Worm (Caenorhabditis elegans) whole organism, L1 larva: Measurements from ENCODE around the gene str-139.

ENCODE experiments used
- C16A3.4 ChIP-seq: fragments of 150-350 bp; optimal IDR thresholded peaks from 2 replicates; lab custom pipeline; 2014; ENCODE audit warnings: missing biosample characterization, missing genetic modification characterization
- aha-1 ChIP-seq: fragments of 150-350 bp; optimal IDR thresholded peaks from 2 replicates; lab custom pipeline; 2014; ENCODE audit warnings: missing biosample characterization, missing genetic modification characterization
- aly-2 ChIP-seq: fragments of 150-350 bp; optimal IDR thresholded peaks from 2 replicates; lab custom pipeline; 2014; ENCODE audit warnings: missing biosample characterization, missing genetic modification characterization
- ama-1 ChIP-seq: fragments of 150-350 bp; optimal IDR thresholded peaks from 2 replicates; lab custom pipeline; 2014
- ceh-63 ChIP-seq: fragments of 200-800 bp; sonication (Bioruptor generic); optimal IDR thresholded peaks from 2 replicates; lab custom pipeline; 2018; ENCODE audit warnings: mild to moderate bottlenecking, missing genetic modification characterization, missing compliant biosample characterization
- ceh-8 ChIP-seq: fragments of 200-800 bp; sonication (Bioruptor generic); optimal IDR thresholded peaks from 2 replicates; lab custom pipeline; 2018; ENCODE audit warnings: mild to moderate bottlenecking, missing genetic modification characterization, moderate library complexity, missing compliant biosample characterization
- ceh-90 ChIP-seq: sonication (generic microtip); optimal IDR thresholded peaks from 2 replicates; lab custom pipeline; 2016; ENCODE audit warnings: missing genetic modification characterization, missing compliant biosample characterization
- dpl-1 ChIP-seq, 3 experiments: fragments of 150-350 bp in 2 of 3; sonication (generic microtip) in 1 of 3; optimal IDR thresholded peaks; 2 replicates each; lab custom pipeline; 2014 to 2017; ENCODE audit warnings: missing biosample characterization in 3 of 3, missing genetic modification characterization in 3 of 3, missing genetic modification reagents in 3 of 3
- egl-27 ChIP-seq, 2 experiments: fragments of 150-350 bp in 1 of 2; sonication (generic microtip); optimal IDR thresholded peaks; 3 replicates each; lab custom pipeline; 2017 to 2018; ENCODE audit warnings: missing biosample characterization in 2 of 2, missing genetic modification characterization in 2 of 2, missing genetic modification reagents in 2 of 2
- fkh-10 ChIP-seq: sonication (generic microtip); optimal IDR thresholded peaks from 2 replicates; lab custom pipeline; 2017; ENCODE audit warnings: missing biosample characterization, missing genetic modification reagents, missing genetic modification characterization
- fkh-4 ChIP-seq: sonication (generic microtip); optimal IDR thresholded peaks from 2 replicates; lab custom pipeline; 2016; ENCODE audit warnings: missing compliant biosample characterization, missing genetic modification characterization, borderline replicate concordance
- grh-1 ChIP-seq: fragments of 200-800 bp; sonication (Bioruptor generic); IDR thresholded peaks from 2 replicates; pipeline ENCODE4 v1.3.6; 2022; ENCODE audit warnings: missing genetic modification reagents, missing genetic modification characterization, missing compliant biosample characterization
- hlh-4 ChIP-seq: sonication (generic microtip); optimal IDR thresholded peaks from 2 replicates; lab custom pipeline; 2016; ENCODE audit warnings: mild to moderate bottlenecking, missing genetic modification characterization, missing compliant biosample characterization
- jun-1 ChIP-seq: fragments of 150-350 bp; optimal IDR thresholded peaks from 2 replicates; lab custom pipeline; 2014; ENCODE audit warnings: missing biosample characterization, missing genetic modification reagents, missing genetic modification characterization
- lin-13 ChIP-seq: fragments of 150-350 bp; optimal IDR thresholded peaks from 2 replicates; lab custom pipeline; 2014; ENCODE audit warnings: missing biosample characterization, missing genetic modification reagents, missing genetic modification characterization
- lin-14 ChIP-seq: fragments of 200-800 bp; sonication (Bioruptor generic); optimal IDR thresholded peaks from 2 replicates; lab custom pipeline; 2018; ENCODE audit warnings: mild to moderate bottlenecking, missing genetic modification characterization, moderate library complexity, missing compliant biosample characterization
- lin-15B ChIP-seq: fragments of 150-350 bp; sonication (generic microtip); optimal IDR thresholded peaks from 3 replicates; lab custom pipeline; 2014; ENCODE audit warnings: missing biosample characterization, missing genetic modification characterization
- lin-35 ChIP-seq, 2 experiments: fragments of 150-350 bp; optimal IDR thresholded peaks; 2 replicates each; lab custom pipeline; 2014; ENCODE audit warnings: missing biosample characterization in 2 of 2, missing genetic modification characterization in 2 of 2, missing genetic modification reagents in 2 of 2
- lin-39 ChIP-seq: fragments of 150-350 bp; optimal IDR thresholded peaks from 2 replicates; lab custom pipeline; 2014; ENCODE audit warnings: missing biosample characterization, missing genetic modification reagents, missing genetic modification characterization
- mdl-1 ChIP-seq, 2 experiments: fragments of 150-350 bp; optimal IDR thresholded peaks; 2 replicates each; lab custom pipeline; 2014 to 2017; ENCODE audit warnings: missing biosample characterization in 2 of 2, missing genetic modification characterization in 2 of 2, inconsistent platforms in 1 of 2
- mef-2 ChIP-seq: fragments of 150-350 bp; optimal IDR thresholded peaks from 2 replicates; lab custom pipeline; 2014; ENCODE audit warnings: missing biosample characterization, missing genetic modification characterization
- nhr-71 ChIP-seq: sonication (generic microtip); optimal IDR thresholded peaks from 2 replicates; lab custom pipeline; 2016; ENCODE audit warnings: mild to moderate bottlenecking, missing genetic modification characterization, moderate library complexity, missing compliant biosample characterization
- nhr-76 ChIP-seq: sonication (generic microtip); optimal IDR thresholded peaks from 2 replicates; lab custom pipeline; 2017; ENCODE audit warnings: missing biosample characterization, missing genetic modification characterization
- nhr-85 ChIP-seq: sonication (generic microtip); peaks from one replicate; lab custom pipeline; 2016; ENCODE audit warnings: missing genetic modification characterization, inconsistent platforms, missing compliant biosample characterization
- nhr-90 ChIP-seq: sonication (generic microtip); optimal IDR thresholded peaks from 2 replicates; lab custom pipeline; 2016; ENCODE audit warnings: mild to moderate bottlenecking, missing genetic modification characterization, missing compliant biosample characterization; ENCODE audit not compliant: poor library complexity
- pag-3 ChIP-seq: sonication (generic microtip); optimal IDR thresholded peaks from 2 replicates; lab custom pipeline; 2017; ENCODE audit warnings: missing genetic modification characterization, mild to moderate bottlenecking, missing compliant biosample characterization, antibody characterized with exemption, borderline replicate concordance; ENCODE audit not compliant: insufficient read depth
- pqm-1 ChIP-seq: sonication (generic microtip); optimal IDR thresholded peaks from 3 replicates; lab custom pipeline; 2017; ENCODE audit warnings: missing biosample characterization, missing genetic modification characterization
- rnt-1 ChIP-seq: sonication (generic microtip); optimal IDR thresholded peaks from 2 replicates; lab custom pipeline; 2016; ENCODE audit warnings: mild to moderate bottlenecking, missing genetic modification characterization, moderate library complexity, missing compliant biosample characterization
- snu-23 ChIP-seq: sonication (generic microtip); optimal IDR thresholded peaks from 2 replicates; lab custom pipeline; 2016; ENCODE audit warnings: missing genetic modification characterization, missing compliant biosample characterization
- sox-4 ChIP-seq: sonication (generic microtip); optimal IDR thresholded peaks from 2 replicates; lab custom pipeline; 2016; ENCODE audit warnings: missing genetic modification characterization, missing compliant biosample characterization
- sup-37 ChIP-seq: fragments of 200-800 bp; sonication (Bioruptor generic); optimal IDR thresholded peaks from 2 replicates; lab custom pipeline; 2018; ENCODE audit warnings: mild to moderate bottlenecking, missing genetic modification characterization, missing compliant biosample characterization
- tlp-1 ChIP-seq: fragments of 150-350 bp; optimal IDR thresholded peaks from 2 replicates; lab custom pipeline; 2014; ENCODE audit warnings: missing biosample characterization, missing genetic modification characterization
- vab-15 ChIP-seq: sonication (generic microtip); optimal IDR thresholded peaks from 2 replicates; lab custom pipeline; 2017; ENCODE audit warnings: missing genotype, mild to moderate bottlenecking, missing genetic modification characterization, missing compliant biosample characterization
- xbp-1 ChIP-seq: sonication (generic microtip); optimal IDR thresholded peaks from 2 replicates; lab custom pipeline; 2016; ENCODE audit warnings: missing genetic modification characterization, missing compliant biosample characterization
- zag-1 ChIP-seq: fragments of 150-350 bp; optimal IDR thresholded peaks from 2 replicates; lab custom pipeline; 2014; ENCODE audit warnings: missing biosample characterization, missing genetic modification characterization
- ztf-11 ChIP-seq, 2 experiments: sonication (generic microtip); optimal IDR thresholded peaks; 2 replicates each; lab custom pipeline; 2016 to 2017; ENCODE audit warnings: missing genetic modification characterization in 2 of 2, missing biosample characterization in 1 of 2, missing compliant biosample characterization in 1 of 2

str-139 gene

DNA sequence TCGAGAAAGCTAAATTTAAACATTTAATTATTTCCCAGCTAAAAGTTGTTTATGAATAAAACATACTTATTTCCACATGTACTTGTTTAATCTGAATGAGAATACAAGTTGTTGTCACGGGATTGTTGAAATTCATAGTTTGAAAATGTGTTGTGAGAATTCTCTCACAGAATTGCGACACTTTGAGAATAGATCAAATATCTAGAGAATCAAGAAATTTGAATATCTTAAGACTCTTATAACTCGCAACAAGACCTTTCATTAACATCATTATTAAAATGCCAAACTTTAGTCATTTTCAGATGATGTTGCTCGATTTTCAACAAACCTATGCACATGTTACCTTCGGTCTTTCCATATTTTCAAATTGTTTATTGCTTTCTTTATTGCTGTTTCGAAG lies 41.0 kb upstream of the str-139 start, which contains the start of gene str-90:
Gene str-90, plus strand, starts transcription at position 301 of the 400 bp plus-strand sequence.
- TF ChIP-seq fkh-4 (tag; lab: Kevin White, UChicago) (no peak), ceh-90 (tag; lab: Kevin White, UChicago) (no peak), hlh-4 (tag; lab: Kevin White, UChicago) (no peak), sup-37 (no peak), nhr-85 (tag; lab: Kevin White, UChicago) (no peak), xbp-1 (tag; lab: Kevin White, UChicago) (no peak), C16A3.4 (tag; lab: Kevin White, UChicago) (no peak), lin-14 (GFP tag; lab: Kevin White, UChicago) (no peak), egl-27 (tag; optimal IDR thresholded peaks at IDR 0.05; lab: Kevin White, UChicago) (no peak), ama-1 (lab: Kevin White, UChicago) (no peak), lin-13 (GFP tag; lab: Kevin White, UChicago) (no peak), aly-2 (tag; lab: Kevin White, UChicago) (no peak), pqm-1 (tag; lab: Kevin White, UChicago) (no peak), nhr-90 (tag; lab: Kevin White, UChicago) (no peak), fkh-10 (no peak), pag-3 (no peak), snu-23 (GFP tag; lab: Kevin White, UChicago) (no peak), ceh-8 (GFP tag; lab: Kevin White, UChicago) (no peak)

DNA sequence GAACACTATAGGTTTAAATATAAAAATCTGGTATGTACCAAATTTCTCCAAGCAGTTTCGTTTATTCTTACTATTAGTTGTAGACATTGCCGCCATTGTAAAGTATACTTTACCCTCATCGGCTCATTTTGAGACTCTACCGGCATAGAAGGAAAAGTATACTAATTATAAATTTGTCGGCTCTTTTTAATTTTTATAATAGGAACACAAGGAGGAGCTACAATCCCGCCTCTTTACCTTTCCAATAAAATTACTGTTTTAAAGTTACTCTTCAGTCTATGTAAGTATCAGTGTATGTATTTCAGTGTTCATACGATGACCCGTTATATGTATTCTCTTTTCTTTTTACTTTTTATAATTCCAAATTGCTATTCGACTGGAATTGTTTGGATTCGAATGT lies 37.3 kb upstream of the str-139 start, which contains the start of gene sdz-23:
Gene sdz-23, plus strand, starts transcription at position 301 of the 400 bp plus-strand sequence.
- TF ChIP-seq lin-35 (GFP tag; optimal IDR thresholded peaks at IDR 0.05; lab: Kevin White, UChicago) = no peak
- TF ChIP-seq jun-1 (tag; lab: Kevin White, UChicago) = no peak
- no peak for TF ChIP-seq tlp-1 (tag; lab: Kevin White, UChicago)
- TF ChIP-seq dpl-1 (GFP tag; optimal IDR thresholded peaks at IDR 0.05; lab: Kevin White, UChicago) = no peak
- no peak for TF ChIP-seq aha-1
- TF ChIP-seq lin-14 (GFP tag; lab: Kevin White, UChicago) = no peak
- no peak for TF ChIP-seq lin-15B (tag; lab: Kevin White, UChicago)
- no peak for TF ChIP-seq ceh-8 (GFP tag; lab: Kevin White, UChicago)
- no peak for TF ChIP-seq sox-4 (tag; lab: Kevin White, UChicago)
- no peak for TF ChIP-seq pqm-1 (tag; lab: Kevin White, UChicago)
- no peak for TF ChIP-seq C16A3.4 (tag; lab: Kevin White, UChicago)
- no peak for TF ChIP-seq nhr-76
- TF ChIP-seq zag-1 = no peak
- no peak for TF ChIP-seq ztf-11 (tag; optimal IDR thresholded peaks at IDR 0.05; lab: Kevin White, UChicago)

DNA sequence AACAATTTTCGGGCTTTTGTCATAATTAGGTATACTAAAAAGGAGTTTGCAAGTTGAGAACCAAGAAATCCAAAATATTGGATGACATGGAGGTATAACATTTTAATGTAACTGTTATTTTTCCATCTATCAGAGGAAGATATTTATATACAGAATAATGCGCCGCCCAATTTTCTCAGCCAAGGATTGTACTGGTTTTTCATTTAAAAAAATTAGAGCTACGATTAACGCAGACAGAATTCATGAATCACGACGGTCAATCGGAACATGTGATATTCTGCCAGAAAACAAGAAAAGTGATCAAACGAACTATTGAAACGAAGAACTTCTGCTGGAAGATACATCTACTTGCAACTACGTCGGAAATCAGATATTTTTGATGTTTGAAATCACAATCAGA lies 36.3 kb upstream of the str-139 start, which contains the start of gene str-145:
Gene str-145, minus strand, starts transcription at position 101 of the 400 bp plus-strand sequence.
- TF ChIP-seq nhr-71 (tag; lab: Kevin White, UChicago) = no peak
- TF ChIP-seq grh-1 (GFP tag; lab: Robert Waterston, UW) = no peak
- TF ChIP-seq aly-2 (tag; lab: Kevin White, UChicago) = no peak
- TF ChIP-seq mef-2 (tag; lab: Kevin White, UChicago) = no peak
- TF ChIP-seq rnt-1 (tag; lab: Kevin White, UChicago) = no peak
- TF ChIP-seq zag-1 = no peak
- TF ChIP-seq vab-15 (tag; lab: Kevin White, UChicago) = no peak
- TF ChIP-seq egl-27 (tag; optimal IDR thresholded peaks at IDR 0.05; lab: Kevin White, UChicago) = no peak
- no peak for TF ChIP-seq ceh-63

ce11 chrV:8095378-8095777 lies 33.4 kb upstream of the str-139 start, which contains the start of gene str-146:
Gene str-146 (minus strand): TSS chrV:8095478.
- TF ChIP-seq lin-39 (tag; lab: Kevin White, UChicago) = no peak
- TF ChIP-seq mdl-1 (tag; optimal IDR thresholded peaks at IDR 0.05; lab: Kevin White, UChicago) = no peak
- TF ChIP-seq C16A3.4 (tag; lab: Kevin White, UChicago) = no peak
